Fruit fly (Drosophila melanogaster): ENCODE measurements around the gene NetA.

NetA gene

dm6 chrX:14622179-14622578, 31.5 kb downstream of the NetA start:
- TF ChIP-seq pan (optimal IDR thresholded peaks at IDR 0.05), result no peak
- no peak for TF ChIP-seq dl (GFP tag; optimal IDR thresholded peaks at IDR 0.05; ENCODE audit: insufficient read depth in 1 of 2, partially characterized antibody in 2 of 2)
- TF ChIP-seq psq (GFP tag; optimal IDR thresholded peaks at IDR 0.05), result no peak
- TF ChIP-seq Dfd (GFP tag; optimal IDR thresholded peaks at IDR 0.05), result no peak
- no peak for TF ChIP-seq Myc (optimal IDR thresholded peaks at IDR 0.05)
- TF ChIP-seq dsf (GFP tag; optimal IDR thresholded peaks at IDR 0.05; ENCODE audit: borderline replicate concordance), result no peak
- TF ChIP-seq Hr83 (GFP tag; optimal IDR thresholded peaks at IDR 0.05; ENCODE audit: poor library complexity, severe bottlenecking), result no peak
- no peak for TF ChIP-seq Vsx2 (GFP tag; optimal IDR thresholded peaks at IDR 0.05; ENCODE audit: partially characterized antibody)
- TF ChIP-seq Hnf4 (GFP tag; optimal IDR thresholded peaks at IDR 0.05), result no peak
- TF ChIP-seq foxo (GFP tag; optimal IDR thresholded peaks at IDR 0.05), result no peak
- TF ChIP-seq CrebA (GFP tag; optimal IDR thresholded peaks at IDR 0.05; ENCODE audit: borderline replicate concordance), result no peak
- no peak for TF ChIP-seq sv (GFP tag; optimal IDR thresholded peaks at IDR 0.05)
- no peak for TF ChIP-seq usp (GFP tag; optimal IDR thresholded peaks at IDR 0.05)
- TF ChIP-seq brk (GFP tag; optimal IDR thresholded peaks at IDR 0.05), result no peak

- TF ChIP-seq Dif (GFP tag; optimal IDR thresholded peaks at IDR 0.05; ENCODE audit: partially characterized antibody), result no peak
- no peak for TF ChIP-seq Jra (GFP tag; optimal IDR thresholded peaks at IDR 0.05)
- TF ChIP-seq foxo (GFP tag; optimal IDR thresholded peaks at IDR 0.05), result no peak
- TF ChIP-seq CG32264 (GFP tag; optimal IDR thresholded peaks at IDR 0.05), result no peak
- TF ChIP-seq psq (GFP tag; optimal IDR thresholded peaks at IDR 0.05), result no peak
- no peak for TF ChIP-seq Rel (GFP tag; optimal IDR thresholded peaks at IDR 0.05)
- no peak for TF ChIP-seq Rel (tag; optimal IDR thresholded peaks at IDR 0.05)
- no peak for TF ChIP-seq woc (GFP tag; optimal IDR thresholded peaks at IDR 0.05)
- no peak for TF ChIP-seq usp (GFP tag; optimal IDR thresholded peaks at IDR 0.05)
- TF ChIP-seq tai (GFP tag; optimal IDR thresholded peaks at IDR 0.05), result no peak
- no peak for TF ChIP-seq Abd-B (GFP tag; optimal IDR thresholded peaks at IDR 0.05)
- TF ChIP-seq Myc (optimal IDR thresholded peaks at IDR 0.05), result no peak
- TF ChIP-seq CG9705 (GFP tag; optimal IDR thresholded peaks at IDR 0.05), result no peak
- TF ChIP-seq Vsx2 (GFP tag; optimal IDR thresholded peaks at IDR 0.05; ENCODE audit: partially characterized antibody), result no peak
- TF ChIP-seq dl (GFP tag; optimal IDR thresholded peaks at IDR 0.05; ENCODE audit: insufficient read depth in 1 of 2, partially characterized antibody in 2 of 2), result no peak
- no peak for TF ChIP-seq jim (GFP tag; optimal IDR thresholded peaks at IDR 0.05)
- no peak for TF ChIP-seq lola (GFP tag; optimal IDR thresholded peaks at IDR 0.05)
- no peak for TF ChIP-seq br (GFP tag; optimal IDR thresholded peaks at IDR 0.05)
- TF ChIP-seq N (GFP tag; optimal IDR thresholded peaks at IDR 0.05), result no peak
- no peak for TF ChIP-seq dmrt93B (GFP tag; optimal IDR thresholded peaks at IDR 0.05)
- no peak for TF ChIP-seq Dfd (GFP tag; optimal IDR thresholded peaks at IDR 0.05)
Observed at dm6 chrX:14621464-14621863, 32.3 kb downstream of the NetA start.

- peak; percentile 30 for TF ChIP-seq h (GFP tag; optimal IDR thresholded peaks at IDR 0.05)
- TF ChIP-seq dl (GFP tag; optimal IDR thresholded peaks at IDR 0.05; ENCODE audit: insufficient read depth in 1 of 2, partially characterized antibody in 2 of 2), result no peak
- TF ChIP-seq tai (GFP tag; optimal IDR thresholded peaks at IDR 0.05), result no peak
- no peak for TF ChIP-seq dsf (GFP tag; optimal IDR thresholded peaks at IDR 0.05; ENCODE audit: borderline replicate concordance)
- no peak for TF ChIP-seq Rel (GFP tag; optimal IDR thresholded peaks at IDR 0.05)
- no peak for TF ChIP-seq Rel (tag; optimal IDR thresholded peaks at IDR 0.05)
- TF ChIP-seq lola (GFP tag; optimal IDR thresholded peaks at IDR 0.05), result no peak
- no peak for TF ChIP-seq sage (GFP tag; optimal IDR thresholded peaks at IDR 0.05)
- TF ChIP-seq psq (GFP tag; optimal IDR thresholded peaks at IDR 0.05), result peak; percentile 13
- peak; percentile 52 for TF ChIP-seq fru (GFP tag; optimal IDR thresholded peaks at IDR 0.05)
- TF ChIP-seq Myc (optimal IDR thresholded peaks at IDR 0.05), result no peak
- no peak for TF ChIP-seq brk (GFP tag; optimal IDR thresholded peaks at IDR 0.05)
- no peak for TF ChIP-seq Vsx2 (GFP tag; optimal IDR thresholded peaks at IDR 0.05; ENCODE audit: partially characterized antibody)
- no peak for TF ChIP-seq Hr83 (GFP tag; optimal IDR thresholded peaks at IDR 0.05; ENCODE audit: poor library complexity, severe bottlenecking)
- peak; percentile 12 for TF ChIP-seq br (GFP tag; optimal IDR thresholded peaks at IDR 0.05)
- TF ChIP-seq jim (GFP tag; optimal IDR thresholded peaks at IDR 0.05), result no peak
- TF ChIP-seq Dif (GFP tag; optimal IDR thresholded peaks at IDR 0.05; ENCODE audit: partially characterized antibody), result no peak
- no peak for TF ChIP-seq dmrt93B (GFP tag; optimal IDR thresholded peaks at IDR 0.05)
- peak; percentile 17 for TF ChIP-seq OdsH (GFP tag; optimal IDR thresholded peaks at IDR 0.05)
- peak; percentile 42 for TF ChIP-seq sv (GFP tag; optimal IDR thresholded peaks at IDR 0.05)
- TF ChIP-seq rgr (GFP tag; optimal IDR thresholded peaks at IDR 0.05), result peak; percentile 31
- no peak for TF ChIP-seq Hr78 (GFP tag; optimal IDR thresholded peaks at IDR 0.05)
- no peak for TF ChIP-seq woc (GFP tag; optimal IDR thresholded peaks at IDR 0.05)
- peak in 1 of 2 experiments; percentile 58 for TF ChIP-seq foxo (GFP tag; optimal IDR thresholded peaks at IDR 0.05)
- TF ChIP-seq HLH106 (tag; optimal IDR thresholded peaks at IDR 0.05), result peak; percentile 48
- no peak for TF ChIP-seq Mio (GFP tag; optimal IDR thresholded peaks at IDR 0.05)
- TF ChIP-seq Sp1 (GFP tag; optimal IDR thresholded peaks at IDR 0.05), result peak; percentile 17
Observed at dm6 chrX:14612302-14612701, 41.4 kb downstream of the NetA start.
